Fruit fly (Drosophila melanogaster): ENCODE data around the gene CG13731.

DNA sequence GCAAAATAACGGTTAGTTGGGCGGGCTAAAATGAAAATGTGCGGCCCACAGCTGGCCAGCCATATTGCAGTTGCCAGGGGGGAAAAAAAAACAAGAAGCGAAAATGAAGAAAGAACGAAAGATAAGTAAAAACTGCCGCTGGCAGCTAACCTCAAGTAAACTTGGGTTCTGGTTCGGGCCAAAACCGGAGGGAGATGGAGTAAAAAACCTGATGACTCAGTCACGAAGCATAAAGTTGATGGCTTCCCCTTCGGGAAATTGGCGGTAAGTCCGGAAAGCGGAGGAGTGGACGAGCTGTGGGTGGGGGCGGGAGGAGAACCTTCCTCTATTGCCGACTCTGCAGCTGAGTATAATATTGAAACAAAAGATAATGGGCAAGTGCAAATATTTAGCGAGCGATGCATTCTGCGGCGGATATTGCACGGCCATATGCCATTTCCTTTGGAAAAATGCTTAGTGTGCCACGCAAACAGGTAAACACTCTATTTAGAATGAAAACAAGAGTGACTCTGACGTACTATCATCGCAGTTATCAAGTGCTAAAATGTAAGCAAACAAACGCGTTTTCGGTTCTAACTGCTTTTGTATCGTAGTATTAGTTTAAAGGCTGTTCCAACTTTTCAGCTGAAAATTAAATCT is 30.5 kb upstream of the CG13731 start:
- TF ChIP-seq GATAd (GFP tag; optimal IDR thresholded peaks at IDR 0.05), result no peak
- TF ChIP-seq h (GFP tag; optimal IDR thresholded peaks at IDR 0.05), result no peak
- no peak for TF ChIP-seq usp (GFP tag; optimal IDR thresholded peaks at IDR 0.05)
- TF ChIP-seq woc (GFP tag; optimal IDR thresholded peaks at IDR 0.05), result no peak
- peak; percentile 48 for TF ChIP-seq psq (GFP tag; optimal IDR thresholded peaks at IDR 0.05)
- no peak for TF ChIP-seq Hr78 (GFP tag; optimal IDR thresholded peaks at IDR 0.05)
- TF ChIP-seq OdsH (GFP tag; optimal IDR thresholded peaks at IDR 0.05), result no peak
- TF ChIP-seq jim (GFP tag; optimal IDR thresholded peaks at IDR 0.05), result no peak
- no peak for TF ChIP-seq Myc (optimal IDR thresholded peaks at IDR 0.05)
- no peak for TF ChIP-seq Abd-B (GFP tag; optimal IDR thresholded peaks at IDR 0.05)
- TF ChIP-seq tai (GFP tag; optimal IDR thresholded peaks at IDR 0.05), result no peak
